Worm (Caenorhabditis elegans) whole organism, midembryonic: ENCODE results near the gene best-2.

Experiments used
- T22C8.4 ChIP-seq: fragments of 200-800 bp; sonication (Bioruptor generic); IDR thresholded peaks from 2 replicates; pipeline ENCODE4 v1.3.6; 2022; ENCODE audit warnings: missing genetic modification characterization, missing compliant biosample characterization
- ref-1 ChIP-seq: fragments of 200-800 bp; sonication (Bioruptor generic); conservative IDR thresholded peaks from 2 replicates; pipeline ENCODE4 v1.3.6; 2022; ENCODE audit warnings: missing genetic modification reagents, missing genetic modification characterization, missing compliant biosample characterization
- tab-1 ChIP-seq: fragments of 200-800 bp; sonication (Bioruptor generic); IDR thresholded peaks from 2 replicates; pipeline ENCODE4 v1.3.6; 2022; ENCODE audit warnings: missing genetic modification characterization, missing compliant biosample characterization
- ztf-29 ChIP-seq: fragments of 200-800 bp; sonication (Bioruptor generic); IDR thresholded peaks from 2 replicates; pipeline ENCODE4 v1.3.6; 2022; ENCODE audit warnings: missing genetic modification reagents, missing genetic modification characterization, missing compliant biosample characterization

ce11 chrIV:13104900-13105299 is 8.0 kb downstream of the best-2 start, which contains the start of gene rde-11:
- TF ChIP-seq ztf-29 (GFP tag; lab: Robert Waterston, UW): no peak
- TF ChIP-seq tab-1 (GFP tag; lab: Robert Waterston, UW): no peak
- TF ChIP-seq ref-1 (GFP tag; lab: Robert Waterston, UW): no peak
- TF ChIP-seq T22C8.4 (GFP tag; lab: Robert Waterston, UW): no peak
